Fruit fly (Drosophila melanogaster): ENCODE results near the gene Cyt-c1L.

dm6 chr3R:29158721-29159120, 45.2 kb downstream of the Cyt-c1L start:
- TF ChIP-seq CG11617 (GFP tag; optimal IDR thresholded peaks at IDR 0.05) (no peak), Crg-1 (GFP tag; optimal IDR thresholded peaks at IDR 0.05) (no peak), kay (GFP tag; ENCODE audit: borderline replicate concordance) (no peak), bab1 (GFP tag; optimal IDR thresholded peaks at IDR 0.05) (no peak), Mnt (GFP tag; optimal IDR thresholded peaks at IDR 0.05) (peak; percentile 12), toe (GFP tag; optimal IDR thresholded peaks at IDR 0.05) (no peak), Hr96 (GFP tag; optimal IDR thresholded peaks at IDR 0.05) (no peak), CG14711 (tag; optimal IDR thresholded peaks at IDR 0.05) (no peak), CG7045 (GFP tag; optimal IDR thresholded peaks at IDR 0.05) (no peak)
